Worm (Caenorhabditis elegans) whole organism, midembryonic: Measurements from ENCODE around the gene ttn-1.

Experiments
- T22C8.4 ChIP-seq: fragments of 200-800 bp; sonication (Bioruptor generic); IDR thresholded peaks from 2 replicates; pipeline ENCODE4 v1.3.6; 2022; ENCODE audit warnings: missing genetic modification characterization, missing compliant biosample characterization
- cog-1 ChIP-seq: sonication (generic microtip); optimal IDR thresholded peaks from 2 replicates; lab custom pipeline; 2016; ENCODE audit warnings: missing genetic modification characterization, missing compliant biosample characterization
- flt-1 ChIP-seq: fragments of 200-800 bp; sonication (Bioruptor generic); IDR thresholded peaks from 2 replicates; pipeline ENCODE4 v1.3.6; 2022; ENCODE audit warnings: missing genetic modification characterization, missing compliant biosample characterization
- klf-2 ChIP-seq: fragments of 200-800 bp; sonication (Bioruptor generic); conservative IDR thresholded peaks from 2 replicates; pipeline ENCODE4 v1.3.6; 2022; ENCODE audit warnings: missing genetic modification reagents, missing genetic modification characterization, missing compliant biosample characterization
- med-1 ChIP-seq: sonication (generic microtip); optimal IDR thresholded peaks from 2 replicates; lab custom pipeline; 2017; ENCODE audit warnings: missing genetic modification characterization, mild to moderate bottlenecking, missing compliant biosample characterization, antibody characterized with exemption, missing genetic modification reagents; ENCODE audit not compliant: insufficient read depth
- ref-1 ChIP-seq: fragments of 200-800 bp; sonication (Bioruptor generic); conservative IDR thresholded peaks from 2 replicates; pipeline ENCODE4 v1.3.6; 2022; ENCODE audit warnings: missing genetic modification reagents, missing genetic modification characterization, missing compliant biosample characterization
- tab-1 ChIP-seq: fragments of 200-800 bp; sonication (Bioruptor generic); IDR thresholded peaks from 2 replicates; pipeline ENCODE4 v1.3.6; 2022; ENCODE audit warnings: missing genetic modification characterization, missing compliant biosample characterization
- ztf-23 ChIP-seq: fragments of 200-800 bp; sonication (Bioruptor generic); IDR thresholded peaks from 2 replicates; pipeline ENCODE4 v1.3.6; 2022; ENCODE audit warnings: missing genetic modification reagents, missing genetic modification characterization, missing compliant biosample characterization
- ztf-29 ChIP-seq: fragments of 200-800 bp; sonication (Bioruptor generic); IDR thresholded peaks from 2 replicates; pipeline ENCODE4 v1.3.6; 2022; ENCODE audit warnings: missing genetic modification reagents, missing genetic modification characterization, missing compliant biosample characterization

The ttn-1 gene

ce11 chrV:6121659-6122058, 80.8 kb downstream of the ttn-1 start:
- no peak for TF ChIP-seq ztf-29
- TF ChIP-seq klf-2: no peak
- TF ChIP-seq flt-1 (GFP tag; lab: Robert Waterston, UW): no peak
- TF ChIP-seq med-1: no peak
- no peak for TF ChIP-seq tab-1 (GFP tag; lab: Robert Waterston, UW)
- TF ChIP-seq ref-1 (GFP tag; lab: Robert Waterston, UW): no peak
- TF ChIP-seq ztf-23 (GFP tag; lab: Robert Waterston, UW): no peak
- no peak for TF ChIP-seq cog-1 (tag; lab: Kevin White, UChicago)
- TF ChIP-seq T22C8.4 (GFP tag; lab: Robert Waterston, UW): no peak

- TF ChIP-seq tab-1 (GFP tag; lab: Robert Waterston, UW) (no peak), T22C8.4 (GFP tag; lab: Robert Waterston, UW) (no peak), ztf-23 (GFP tag; lab: Robert Waterston, UW) (no peak), klf-2 (no peak), med-1 (no peak), ref-1 (GFP tag; lab: Robert Waterston, UW) (no peak), ztf-29 (no peak), flt-1 (GFP tag; lab: Robert Waterston, UW) (no peak), cog-1 (tag; lab: Kevin White, UChicago) (no peak)
Measured at ce11 chrV:6120156-6120879, 82.1 kb downstream of the ttn-1 start, which contains the start of gene ceh-49. Gene ceh-49 (minus strand): TSS chrV:6120206.

- no peak for TF ChIP-seq T22C8.4 (GFP tag; lab: Robert Waterston, UW)
- no peak for TF ChIP-seq klf-2
- no peak for TF ChIP-seq ztf-23 (GFP tag; lab: Robert Waterston, UW)
- no peak for TF ChIP-seq cog-1 (tag; lab: Kevin White, UChicago)
- TF ChIP-seq med-1: no peak
- no peak for TF ChIP-seq tab-1 (GFP tag; lab: Robert Waterston, UW)
- TF ChIP-seq ref-1 (GFP tag; lab: Robert Waterston, UW): no peak
- no peak for TF ChIP-seq flt-1 (GFP tag; lab: Robert Waterston, UW)
- no peak for TF ChIP-seq ztf-29
Measured at ce11 chrV:6117013-6117412, 85.4 kb downstream of the ttn-1 start.

ce11 chrV:6112823-6113222, 89.6 kb downstream of the ttn-1 start, which contains the start of gene F17A9.5:
Gene F17A9.5 (minus strand): TSS chrV:6112997.
- TF ChIP-seq T22C8.4 (GFP tag; lab: Robert Waterston, UW) (no peak), flt-1 (GFP tag; lab: Robert Waterston, UW) (no peak), ztf-23 (GFP tag; lab: Robert Waterston, UW) (no peak), klf-2 (no peak), ztf-29 (no peak), cog-1 (tag; lab: Kevin White, UChicago) (no peak), ref-1 (GFP tag; lab: Robert Waterston, UW) (no peak), med-1 (no peak), tab-1 (GFP tag; lab: Robert Waterston, UW) (no peak)

ce11 chrV:6110533-6110932, 91.9 kb downstream of the ttn-1 start, which contains the start of gene F17A9.4:
Gene F17A9.4 (minus strand): TSS chrV:6110629.
- TF ChIP-seq T22C8.4 (GFP tag; lab: Robert Waterston, UW): no peak
- TF ChIP-seq ref-1 (GFP tag; lab: Robert Waterston, UW): no peak
- no peak for TF ChIP-seq tab-1 (GFP tag; lab: Robert Waterston, UW)
- TF ChIP-seq med-1: no peak
- no peak for TF ChIP-seq cog-1 (tag; lab: Kevin White, UChicago)
- TF ChIP-seq klf-2: no peak
- no peak for TF ChIP-seq ztf-23 (GFP tag; lab: Robert Waterston, UW)
- TF ChIP-seq ztf-29: no peak
- no peak for TF ChIP-seq flt-1 (GFP tag; lab: Robert Waterston, UW)

ce11 chrV:6107474-6107873, 95.0 kb downstream of the ttn-1 start, which contains the start of gene cwf-19L1:
Gene cwf-19L1 (plus strand): TSS chrV:6107828.
- no peak for TF ChIP-seq ref-1 (GFP tag; lab: Robert Waterston, UW)
- no peak for TF ChIP-seq tab-1 (GFP tag; lab: Robert Waterston, UW)
- TF ChIP-seq med-1: no peak
- no peak for TF ChIP-seq flt-1 (GFP tag; lab: Robert Waterston, UW)
- 0 out of 2 replicates have a peak, but pooled peaks have one; percentile 51 for TF ChIP-seq ztf-23 (GFP tag; lab: Robert Waterston, UW)
- no peak for TF ChIP-seq T22C8.4 (GFP tag; lab: Robert Waterston, UW)
- peak; percentile 65 for TF ChIP-seq cog-1 (tag; lab: Kevin White, UChicago)

ce11 chrV:6105374-6105773, 97.1 kb downstream of the ttn-1 start, which contains the start of gene atf-8:
Gene atf-8 (plus strand): TSS chrV:6105607.
- no peak for TF ChIP-seq med-1
- TF ChIP-seq tab-1 (GFP tag; lab: Robert Waterston, UW): no peak

ce11 chrV:6103429-6103828, 99.0 kb downstream of the ttn-1 start, which contains the start of gene Y38A10A.11:
Gene Y38A10A.11 (minus strand): TSS chrV:6103529.
- TF ChIP-seq flt-1 (GFP tag; lab: Robert Waterston, UW) (no peak), T22C8.4 (GFP tag; lab: Robert Waterston, UW) (no peak), cog-1 (tag; lab: Kevin White, UChicago) (no peak), ref-1 (GFP tag; lab: Robert Waterston, UW) (no peak), ztf-23 (GFP tag; lab: Robert Waterston, UW) (no peak), klf-2 (no peak), ztf-29 (no peak), tab-1 (GFP tag; lab: Robert Waterston, UW) (no peak), med-1 (no peak)

ce11 chrV:6101243-6101898, 101.1 kb downstream of the ttn-1 start:
- TF ChIP-seq cog-1 (tag; lab: Kevin White, UChicago) (no peak), tab-1 (GFP tag; lab: Robert Waterston, UW) (no peak), ref-1 (GFP tag; lab: Robert Waterston, UW) (no peak), ztf-29 (no peak), flt-1 (GFP tag; lab: Robert Waterston, UW) (no peak), klf-2 (no peak), ztf-23 (GFP tag; lab: Robert Waterston, UW) (no peak), med-1 (no peak), T22C8.4 (GFP tag; lab: Robert Waterston, UW) (no peak)
